Worm (Caenorhabditis elegans) whole organism, midembryonic: ENCODE data around the gene T27E7.4.

Experiments
- T22C8.4 ChIP-seq: fragments of 200-800 bp; sonication (Bioruptor generic); IDR thresholded peaks from 2 replicates; pipeline ENCODE4 v1.3.6; 2022; ENCODE audit warnings: missing genetic modification characterization, missing compliant biosample characterization
- klf-2 ChIP-seq: fragments of 200-800 bp; sonication (Bioruptor generic); conservative IDR thresholded peaks from 2 replicates; pipeline ENCODE4 v1.3.6; 2022; ENCODE audit warnings: missing genetic modification reagents, missing genetic modification characterization, missing compliant biosample characterization

ce11 chrIV:14554788-14555187, 19.9 kb upstream of the T27E7.4 start, which contains the start of gene Y57G11B.6:
- TF ChIP-seq klf-2 (GFP tag; lab: Robert Waterston, UW): no peak
- no peak for TF ChIP-seq T22C8.4 (GFP tag; lab: Robert Waterston, UW)
